Worm (Caenorhabditis elegans) whole organism, young adult: Measurements from ENCODE around the gene T13C5.7.

Experiments
- T26A5.8 ChIP-seq: sonication (generic microtip); optimal IDR thresholded peaks from 2 replicates; lab custom pipeline; 2016; ENCODE audit warnings: missing genetic modification characterization, missing compliant biosample characterization
- ama-1 ChIP-seq, 3 experiments: fragments of 150-350 bp in 1 of 3; sonication (generic microtip) in 2 of 3; optimal IDR thresholded peaks; 2 replicates each; lab custom pipeline; 2014 to 2018; ENCODE audit warnings: missing biosample characterization in 2 of 3, missing genetic modification characterization in 2 of 3, missing genetic modification reagents in 2 of 3
- unc-62 ChIP-seq: fragments of 150-350 bp; optimal IDR thresholded peaks from 2 replicates; lab custom pipeline; 2014; ENCODE audit warnings: missing biosample characterization, missing genetic modification reagents, missing genetic modification characterization

ce11 chrX:6208463-6208862 is 28.1 kb downstream of the T13C5.7 start, which contains the start of gene C14F11.7:
- TF ChIP-seq unc-62 (GFP tag; lab: Kevin White, UChicago): no peak
- TF ChIP-seq T26A5.8 (tag; lab: Kevin White, UChicago): no peak
- no peak for TF ChIP-seq ama-1 (optimal IDR thresholded peaks at IDR 0.05; lab: Kevin White, UChicago)
- no peak for TF ChIP-seq ama-1 (GFP tag; optimal IDR thresholded peaks at IDR 0.05; lab: Kevin White, UChicago)
